Fruit fly (Drosophila melanogaster): ENCODE measurements around the gene Gp93.

The Gp93 gene

DNA sequence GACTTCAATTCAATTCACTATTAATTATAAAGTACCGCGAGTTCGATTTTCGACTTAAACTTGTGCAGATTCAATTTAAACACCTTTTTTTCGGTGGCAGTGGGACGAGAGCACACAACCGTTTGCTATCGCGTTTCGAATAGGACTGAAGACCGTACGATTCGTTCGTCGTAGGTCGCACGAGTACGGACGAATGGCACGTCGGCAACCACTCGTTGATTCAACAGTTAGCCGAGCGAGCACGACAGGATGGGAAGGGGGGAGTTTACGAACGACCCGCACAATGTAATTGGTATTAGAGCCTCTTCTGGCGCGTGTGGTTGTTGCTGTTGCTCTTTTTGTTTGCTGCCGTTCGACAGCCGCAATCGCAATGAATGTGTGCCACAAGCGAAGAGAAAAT is 42.8 kb upstream of the Gp93 start, which contains the start of gene CG34353 (continued):
- TF ChIP-seq CG32772 (GFP tag; IDR thresholded peaks at IDR 0.05) (no peak), zfh2 (GFP tag; optimal IDR thresholded peaks at IDR 0.05) (no peak), CrebB (tag; optimal IDR thresholded peaks at IDR 0.05) (no peak), D19B (GFP tag; optimal IDR thresholded peaks at IDR 0.05) (no peak), CG12155 (GFP tag; optimal IDR thresholded peaks at IDR 0.05) (peak; percentile 94), CG9727 (GFP tag; optimal IDR thresholded peaks at IDR 0.05) (no peak), CG2199 (GFP tag; IDR thresholded peaks at IDR 0.05) (0 out of 3 replicates have a peak, but pooled peaks have one; percentile 21), Doc2 (GFP tag; IDR thresholded peaks at IDR 0.05) (no peak), lola (GFP tag; optimal IDR thresholded peaks at IDR 0.05) (no peak), Myb (GFP tag; optimal IDR thresholded peaks at IDR 0.05) (no peak), dimm (GFP tag; IDR thresholded peaks at IDR 0.05) (no peak), Taf1 (GFP tag; IDR thresholded peaks at IDR 0.05) (no peak), CG7987 (GFP tag; optimal IDR thresholded peaks at IDR 0.05) (no peak), CG33213 (GFP tag; optimal IDR thresholded peaks at IDR 0.05) (no peak), dpn (GFP tag; optimal IDR thresholded peaks at IDR 0.05) (no peak), lov (optimal IDR thresholded peaks at IDR 0.05) (no peak), lov (GFP tag; IDR thresholded peaks at IDR 0.05) (no peak), CG9437 (GFP tag; optimal IDR thresholded peaks at IDR 0.05) (no peak), CG4424 (GFP tag; optimal IDR thresholded peaks at IDR 0.05) (no peak), CG15011 (GFP tag; optimal IDR thresholded peaks at IDR 0.05) (no peak), Dek (tag; optimal IDR thresholded peaks at IDR 0.05) (no peak), CG17186 (GFP tag; optimal IDR thresholded peaks at IDR 0.05) (no peak), Ravus (GFP tag; IDR thresholded peaks at IDR 0.05) (no peak), gce (GFP tag; IDR thresholded peaks at IDR 0.05) (no peak), amos (GFP tag; IDR thresholded peaks at IDR 0.05; ENCODE audit: partially characterized antibody) (peak; percentile 28; the same call in 1 of the 2 replicates), CG10543 (GFP tag; optimal IDR thresholded peaks at IDR 0.05) (no peak), CG3847 (GFP tag; IDR thresholded peaks at IDR 0.05) (0 out of 2 replicates have a peak, but pooled peaks have one; percentile 19), Usf (GFP tag; optimal IDR thresholded peaks at IDR 0.05) (no peak), CG7372 (GFP tag; IDR thresholded peaks at IDR 0.05) (no peak), CG7271 (tag; optimal IDR thresholded peaks at IDR 0.05) (no peak), CG13287 (GFP tag; IDR thresholded peaks at IDR 0.05; ENCODE audit: partially characterized antibody) (no peak), Xbp1 (GFP tag; optimal IDR thresholded peaks at IDR 0.05) (no peak), Oli (tag; optimal IDR thresholded peaks at IDR 0.05) (no peak), CG11398 (GFP tag; optimal IDR thresholded peaks at IDR 0.05) (no peak), CG2712 (tag; optimal IDR thresholded peaks at IDR 0.05) (no peak), HLH3B (GFP tag; IDR thresholded peaks at IDR 0.05) (no peak), Oaz (GFP tag; IDR thresholded peaks at IDR 0.05) (no peak), chinmo (GFP tag; IDR thresholded peaks at IDR 0.05; ENCODE audit: partially characterized antibody) (peak; percentile 89; the same call in 3 of the 4 replicates), grn (GFP tag; optimal IDR thresholded peaks at IDR 0.05) (no peak), PHDP (tag; optimal IDR thresholded peaks at IDR 0.05) (peak; percentile 20), Ets97D (GFP tag; optimal IDR thresholded peaks at IDR 0.05) (peak; percentile 5), Fer3 (tag; optimal IDR thresholded peaks at IDR 0.05) (no peak), sens (GFP tag) (peak; percentile 83), CG6813 (GFP tag; optimal IDR thresholded peaks at IDR 0.05) (no peak), CTCF (GFP tag; optimal IDR thresholded peaks at IDR 0.05) (no peak), ci (GFP tag; IDR thresholded peaks at IDR 0.05) (peak; percentile 69; the same call in 2 of the 3 replicates), CG5953 (GFP tag; IDR thresholded peaks at IDR 0.05) (no peak), dysf (GFP tag; IDR thresholded peaks at IDR 0.05) (0 out of 3 replicates have a peak, but pooled peaks have one; percentile 19), H2.0 (GFP tag; IDR thresholded peaks at IDR 0.05) (no peak), Hr78 (GFP tag; optimal IDR thresholded peaks at IDR 0.05) (no peak), CG4282 (GFP tag; optimal IDR thresholded peaks at IDR 0.05) (no peak), CG7963 (GFP tag; IDR thresholded peaks at IDR 0.05; ENCODE audit: partially characterized antibody) (no peak)

Measured in whole organism, embryonic.